Worm (Caenorhabditis elegans): ENCODE measurements around the gene sfxn-5.

The sfxn-5 gene

DNA sequence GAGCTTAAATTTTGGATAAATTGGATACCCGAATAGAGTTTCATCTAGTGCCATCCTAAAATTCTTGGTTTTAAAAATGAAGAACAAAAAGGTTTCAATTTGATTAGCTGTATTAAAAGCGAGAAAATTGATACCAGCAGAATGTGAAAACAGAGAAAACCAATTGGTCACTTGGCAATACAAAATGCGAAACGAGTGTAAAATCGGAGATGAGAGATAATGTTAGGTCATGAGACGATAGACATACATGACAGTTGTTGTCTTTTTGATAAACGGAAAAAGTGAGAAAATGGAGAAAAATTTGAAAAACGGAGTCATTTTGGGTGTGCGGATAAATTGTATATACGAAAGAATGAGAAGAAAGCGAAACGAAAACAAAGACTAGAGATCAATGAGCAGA, at the start of gene sfxn-5:
TSS of gene sfxn-5 (minus strand) at position 55 of the 400 bp plus-strand sequence.
- TF ChIP-seq mes-2 (tag; optimal IDR thresholded peaks at IDR 0.05; ENCODE audit: poor library complexity, severe bottlenecking) (no peak), unc-62 (GFP tag; optimal IDR thresholded peaks at IDR 0.05 in 1 of 2) (peak in 1 of 2 experiments; percentile 13), unc-62 (tag; optimal IDR thresholded peaks at IDR 0.05) (no peak), aha-1 (tag) (no peak), php-3 (GFP tag; IDR thresholded peaks at IDR 0.05) (no peak), daf-12 (tag; optimal IDR thresholded peaks at IDR 0.05) (no peak), dve-1 (tag; optimal IDR thresholded peaks at IDR 0.05; ENCODE audit: insufficient read depth) (peak; percentile 42), hlh-11 (tag; optimal IDR thresholded peaks at IDR 0.05) (peak; percentile 45), nhr-11 (tag; optimal IDR thresholded peaks at IDR 0.05) (peak; percentile 8), nhr-48 (tag; optimal IDR thresholded peaks at IDR 0.05) (no peak), egl-43 (GFP tag; IDR thresholded peaks at IDR 0.05) (no peak), tra-1 (GFP tag; IDR thresholded peaks at IDR 0.05) (no peak), daf-8 (GFP tag; IDR thresholded peaks at IDR 0.05) (no peak), lsy-2 (tag; optimal IDR thresholded peaks at IDR 0.05) (peak in 1 of 2 experiments; percentile 42), Y5F2A.4 (GFP tag; optimal IDR thresholded peaks at IDR 0.05) (no peak), pqm-1 (tag; optimal IDR thresholded peaks at IDR 0.05) (peak; percentile 65), madf-9 (GFP tag; conservative IDR thresholded peaks at IDR 0.05) (no peak), mep-1 (tag; optimal IDR thresholded peaks at IDR 0.05) (no peak), egl-27 (tag; optimal IDR thresholded peaks at IDR 0.05) (no peak), nhr-41 (GFP tag; IDR thresholded peaks at IDR 0.05) (no peak), zfp-3 (GFP tag; conservative IDR thresholded peaks at IDR 0.05) (no peak), spr-3 (GFP tag; optimal IDR thresholded peaks at IDR 0.05) (no peak), ztf-7 (tag; optimal IDR thresholded peaks at IDR 0.05) (no peak), Y105C5A.15 (GFP tag; IDR thresholded peaks at IDR 0.05) (no peak), ctbp-1 (GFP tag; IDR thresholded peaks at IDR 0.05) (no peak), hmg-1.1 (GFP tag; IDR thresholded peaks at IDR 0.05) (no peak), ceh-82 (tag; optimal IDR thresholded peaks at IDR 0.05) (no peak), zag-1 (tag; optimal IDR thresholded peaks at IDR 0.05) (no peak), snpc-4 (tag; optimal IDR thresholded peaks at IDR 0.05) (no peak), daf-16 (GFP tag; optimal IDR thresholded peaks at IDR 0.05) (no peak), daf-16 (tag; optimal IDR thresholded peaks at IDR 0.05) (peak; percentile 68), tag-97 (GFP tag; IDR thresholded peaks at IDR 0.05) (no peak), nhr-25 (tag; optimal IDR thresholded peaks at IDR 0.05; ENCODE audit: borderline replicate concordance, insufficient read depth) (no peak), hlh-30 (tag; optimal IDR thresholded peaks at IDR 0.05; ENCODE audit: insufficient read depth) (peak; percentile 57), dmd-6 (GFP tag; IDR thresholded peaks at IDR 0.05) (no peak), F10B5.3 (tag; optimal IDR thresholded peaks at IDR 0.05) (no peak), nhr-42 (GFP tag; IDR thresholded peaks at IDR 0.05) (no peak), spr-1 (tag; optimal IDR thresholded peaks at IDR 0.05) (no peak), nhr-28 (tag; optimal IDR thresholded peaks at IDR 0.05) (peak; percentile 65), madf-5 (GFP tag; IDR thresholded peaks at IDR 0.05) (no peak), lin-29 (GFP tag; IDR thresholded peaks at IDR 0.05) (no peak)

DNA sequence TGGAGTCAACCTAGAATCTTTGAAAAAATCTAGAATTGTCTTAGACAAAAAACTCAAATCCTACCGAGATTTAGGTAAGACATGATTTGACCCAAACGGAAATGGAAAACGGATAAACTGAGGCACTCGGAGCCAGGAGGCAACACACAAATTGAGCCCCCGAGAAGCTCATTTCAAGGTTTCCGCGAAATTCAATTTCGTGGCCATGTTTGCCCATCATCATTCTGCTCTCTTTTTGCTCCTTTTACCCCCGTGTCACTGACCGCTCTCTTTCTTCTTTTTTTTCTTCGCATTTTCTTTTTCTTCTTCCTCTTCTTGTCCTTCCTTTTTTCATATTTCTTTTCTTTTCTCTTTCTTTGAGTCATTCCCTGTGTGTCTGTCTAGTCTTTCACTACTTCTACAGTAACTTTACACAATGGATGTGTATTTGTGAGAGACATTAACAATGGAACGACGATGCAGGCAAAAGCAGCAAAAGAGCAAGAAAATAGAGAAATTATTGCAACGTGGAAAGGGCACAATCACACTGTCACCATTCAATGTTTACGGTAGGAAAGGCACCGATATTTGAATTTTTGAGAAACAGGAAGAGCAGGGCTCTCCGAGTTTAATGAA, 48.0 kb upstream of the sfxn-5 start:
- no peak for TF ChIP-seq unc-62 (GFP tag; optimal IDR thresholded peaks at IDR 0.05 in 1 of 2)
- no peak for TF ChIP-seq unc-62 (tag; optimal IDR thresholded peaks at IDR 0.05)
- TF ChIP-seq ctbp-1 (GFP tag; IDR thresholded peaks at IDR 0.05), result 0 out of 2 replicates have a peak, but pooled peaks have one; percentile 43
- TF ChIP-seq pha-4 (GFP tag; IDR thresholded peaks at IDR 0.05), result no peak
- peak; percentile 54 for TF ChIP-seq pha-4 (tag; optimal IDR thresholded peaks at IDR 0.05)
- TF ChIP-seq madf-9 (GFP tag; conservative IDR thresholded peaks at IDR 0.05), result no peak
- TF ChIP-seq hlh-11 (tag; optimal IDR thresholded peaks at IDR 0.05), result peak; percentile 16
- peak; percentile 63 for TF ChIP-seq fkh-10 (GFP tag; optimal IDR thresholded peaks at IDR 0.05)
- TF ChIP-seq lir-3 (tag; optimal IDR thresholded peaks at IDR 0.05), result no peak
- TF ChIP-seq mes-2 (tag; optimal IDR thresholded peaks at IDR 0.05; ENCODE audit: poor library complexity, severe bottlenecking), result peak; percentile 0
- peak in 1 of 2 experiments; percentile 56 for TF ChIP-seq lsy-2 (tag; optimal IDR thresholded peaks at IDR 0.05)
- no peak for TF ChIP-seq dpl-1 (GFP tag; optimal IDR thresholded peaks at IDR 0.05)
- TF ChIP-seq nhr-6 (tag; optimal IDR thresholded peaks at IDR 0.05), result peak; percentile 82
- TF ChIP-seq egl-43 (GFP tag; IDR thresholded peaks at IDR 0.05), result no peak
